Worm (Caenorhabditis elegans): ENCODE measurements around the gene rap-1.

Gene rap-1

DNA sequence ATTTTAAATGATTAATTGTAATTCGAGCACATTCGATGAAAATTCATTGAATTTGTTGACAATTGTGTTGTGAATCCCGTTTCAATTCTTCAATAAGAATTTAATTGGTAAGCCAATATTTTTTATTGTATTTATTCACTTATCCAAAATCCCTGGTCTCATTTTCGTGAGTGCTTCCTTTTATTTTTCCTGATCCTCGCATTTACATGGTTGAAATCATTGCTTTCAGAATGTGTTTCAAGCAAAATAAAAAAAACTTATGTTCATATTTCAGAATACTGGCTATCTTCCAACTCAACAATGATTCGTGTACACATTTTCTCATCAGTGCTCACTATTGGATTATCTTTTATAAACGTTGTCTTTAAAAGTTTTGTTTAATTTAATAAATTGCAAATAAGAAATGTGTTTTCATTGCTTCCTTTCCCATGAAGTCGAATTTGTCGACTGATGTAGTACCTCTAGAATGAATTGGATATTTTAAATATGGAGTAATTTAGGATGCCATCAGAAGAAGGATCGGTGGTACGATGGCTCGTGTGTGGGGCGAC is 11.3 kb upstream of the rap-1 start, which contains the start of the genes D1046.18 and slc-25A26:
Gene D1046.18 (plus strand): TSS at position 301 of the 551 bp plus-strand sequence.
Gene slc-25A26 (plus strand): TSS at position 501 of the 551 bp plus-strand sequence.
- no peak for TF ChIP-seq pha-4 (tag; optimal IDR thresholded peaks at IDR 0.05)
- TF ChIP-seq elt-1 (tag; optimal IDR thresholded peaks at IDR 0.05; ENCODE audit: borderline replicate concordance, insufficient read depth) = no peak
- TF ChIP-seq mab-5 (tag; optimal IDR thresholded peaks at IDR 0.05) = no peak
- no peak for TF ChIP-seq lsy-2 (tag; optimal IDR thresholded peaks at IDR 0.05)
- no peak for TF ChIP-seq drap-1 (GFP tag; optimal IDR thresholded peaks at IDR 0.05)
- TF ChIP-seq mls-2 (tag; optimal IDR thresholded peaks at IDR 0.05) = no peak
- TF ChIP-seq unc-39 (tag; optimal IDR thresholded peaks at IDR 0.05) = no peak
- TF ChIP-seq flh-1 (GFP tag; optimal IDR thresholded peaks at IDR 0.05) = no peak
- no peak for TF ChIP-seq nhr-28 (tag; optimal IDR thresholded peaks at IDR 0.05)
- no peak for TF ChIP-seq elt-3 (tag; optimal IDR thresholded peaks at IDR 0.05)
- TF ChIP-seq ceh-43 (GFP tag; optimal IDR thresholded peaks at IDR 0.05) = no peak
- no peak for TF ChIP-seq snpc-4 (tag; optimal IDR thresholded peaks at IDR 0.05)
- TF ChIP-seq nhr-76 (tag; optimal IDR thresholded peaks at IDR 0.05) = no peak
- no peak for TF ChIP-seq sem-2 (GFP tag; optimal IDR thresholded peaks at IDR 0.05)
- TF ChIP-seq sptf-1 (tag; optimal IDR thresholded peaks at IDR 0.05) = no peak

DNA sequence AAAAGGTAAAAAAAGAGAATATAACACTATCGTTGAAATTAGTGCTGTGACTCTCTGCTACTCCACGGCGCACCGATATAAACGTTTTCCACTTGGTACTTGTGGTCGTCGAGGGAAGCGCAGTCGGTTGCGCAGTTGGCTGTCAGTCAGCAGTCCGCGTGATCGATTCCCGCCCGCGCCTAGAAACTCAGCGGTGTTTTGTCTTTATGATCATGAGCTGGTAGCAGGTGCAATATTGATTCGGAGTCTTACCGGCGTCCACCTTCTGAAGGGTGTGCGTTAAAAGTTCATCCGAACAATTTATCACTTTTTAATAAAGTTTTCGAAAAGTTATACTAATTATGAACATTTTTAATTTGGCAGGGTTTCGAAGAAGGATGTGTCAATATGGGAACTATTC is 8.4 kb upstream of the rap-1 start:
- TF ChIP-seq unc-39 (tag; optimal IDR thresholded peaks at IDR 0.05) (no peak), nhr-2 (tag; optimal IDR thresholded peaks at IDR 0.05) (peak; percentile 10), ceh-39 (tag; optimal IDR thresholded peaks at IDR 0.05) (no peak), nhr-76 (tag; optimal IDR thresholded peaks at IDR 0.05) (peak; percentile 28), unc-62 (GFP tag; optimal IDR thresholded peaks at IDR 0.05) (peak; percentile 84), ham-2 (GFP tag; optimal IDR thresholded peaks at IDR 0.05) (peak; percentile 96), hlh-1 (tag; optimal IDR thresholded peaks at IDR 0.05) (peak; percentile 74), bed-3 (GFP tag; optimal IDR thresholded peaks at IDR 0.05) (peak; percentile 94), nhr-28 (tag; optimal IDR thresholded peaks at IDR 0.05) (peak; percentile 58), tbx-8 (GFP tag; optimal IDR thresholded peaks at IDR 0.05) (peak; percentile 94), mep-1 (tag; optimal IDR thresholded peaks at IDR 0.05) (peak; percentile 58), ztf-11 (tag; optimal IDR thresholded peaks at IDR 0.05) (peak; percentile 62), ceh-83 (GFP tag; optimal IDR thresholded peaks at IDR 0.05) (peak; percentile 98), blmp-1 (tag; optimal IDR thresholded peaks at IDR 0.05) (no peak), sptf-1 (tag; optimal IDR thresholded peaks at IDR 0.05) (peak; percentile 99), flh-1 (GFP tag; optimal IDR thresholded peaks at IDR 0.05) (peak; percentile 95), M03D4.4 (tag; optimal IDR thresholded peaks at IDR 0.05) (peak; percentile 97), mab-5 (tag; optimal IDR thresholded peaks at IDR 0.05) (peak; percentile 34), elt-3 (tag; optimal IDR thresholded peaks at IDR 0.05) (peak; percentile 64), snpc-4 (tag; optimal IDR thresholded peaks at IDR 0.05) (no peak), ces-1 (GFP tag; optimal IDR thresholded peaks at IDR 0.05) (peak; percentile 4), sem-2 (GFP tag; optimal IDR thresholded peaks at IDR 0.05) (peak; percentile 96), drap-1 (GFP tag; optimal IDR thresholded peaks at IDR 0.05) (peak; percentile 97), mls-2 (tag; optimal IDR thresholded peaks at IDR 0.05) (peak; percentile 98), nhr-237 (tag; optimal IDR thresholded peaks at IDR 0.05) (peak; percentile 57), nhr-12 (tag; optimal IDR thresholded peaks at IDR 0.05) (no peak), lin-32 (GFP tag; optimal IDR thresholded peaks at IDR 0.05) (peak; percentile 96), pha-4 (tag; optimal IDR thresholded peaks at IDR 0.05) (peak; percentile 68), lin-13 (tag; optimal IDR thresholded peaks at IDR 0.05) (peak; percentile 59), ceh-43 (GFP tag; optimal IDR thresholded peaks at IDR 0.05) (peak; percentile 97), cnd-1 (tag; optimal IDR thresholded peaks at IDR 0.05) (peak; percentile 98), lsy-2 (tag; optimal IDR thresholded peaks at IDR 0.05) (peak; percentile 43), elt-1 (tag; optimal IDR thresholded peaks at IDR 0.05; ENCODE audit: borderline replicate concordance, insufficient read depth) (no peak), unc-120 (tag; optimal IDR thresholded peaks at IDR 0.05; ENCODE audit: poor library complexity, severe bottlenecking) (peak; percentile 92), zip-8 (tag; optimal IDR thresholded peaks at IDR 0.05) (no peak)

DNA sequence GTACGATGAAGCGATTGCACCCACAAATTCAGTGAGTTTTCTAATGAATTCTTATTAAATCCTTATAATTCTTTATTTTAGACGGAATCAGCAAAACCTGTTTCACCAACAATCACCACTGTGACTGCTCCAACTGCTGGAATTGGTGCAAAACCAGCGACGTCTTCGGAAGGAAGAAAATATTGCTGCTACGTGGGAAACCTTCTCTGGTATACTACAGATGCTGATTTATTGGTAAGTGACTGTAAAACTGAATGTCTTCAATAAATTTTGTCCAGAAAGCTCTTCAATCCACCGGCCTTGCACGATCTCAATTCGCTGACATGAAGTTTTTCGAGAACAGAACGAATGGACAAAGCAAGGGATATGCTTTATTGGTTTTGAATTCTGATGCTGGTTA is 7.8 kb upstream of the rap-1 start:
- TF ChIP-seq nhr-76 (tag; optimal IDR thresholded peaks at IDR 0.05) = no peak
- TF ChIP-seq ham-2 (GFP tag; optimal IDR thresholded peaks at IDR 0.05) = no peak
- no peak for TF ChIP-seq nhr-28 (tag; optimal IDR thresholded peaks at IDR 0.05)
- TF ChIP-seq flh-1 (GFP tag; optimal IDR thresholded peaks at IDR 0.05) = no peak
- TF ChIP-seq M03D4.4 (tag; optimal IDR thresholded peaks at IDR 0.05) = no peak
- no peak for TF ChIP-seq unc-120 (tag; optimal IDR thresholded peaks at IDR 0.05; ENCODE audit: poor library complexity, severe bottlenecking)
- TF ChIP-seq nhr-12 (tag; optimal IDR thresholded peaks at IDR 0.05) = no peak
- no peak for TF ChIP-seq lsy-2 (tag; optimal IDR thresholded peaks at IDR 0.05)
- TF ChIP-seq ces-1 (GFP tag; optimal IDR thresholded peaks at IDR 0.05) = no peak
- no peak for TF ChIP-seq mab-5 (tag; optimal IDR thresholded peaks at IDR 0.05)
- no peak for TF ChIP-seq nhr-2 (tag; optimal IDR thresholded peaks at IDR 0.05)
- no peak for TF ChIP-seq sptf-1 (tag; optimal IDR thresholded peaks at IDR 0.05)
- TF ChIP-seq zip-8 (tag; optimal IDR thresholded peaks at IDR 0.05) = no peak
- no peak for TF ChIP-seq unc-62 (GFP tag; optimal IDR thresholded peaks at IDR 0.05)
- TF ChIP-seq ceh-43 (GFP tag; optimal IDR thresholded peaks at IDR 0.05) = no peak
- TF ChIP-seq mep-1 (tag; optimal IDR thresholded peaks at IDR 0.05) = no peak
- no peak for TF ChIP-seq sem-2 (GFP tag; optimal IDR thresholded peaks at IDR 0.05)
- no peak for TF ChIP-seq lin-32 (GFP tag; optimal IDR thresholded peaks at IDR 0.05)
- no peak for TF ChIP-seq ztf-11 (tag; optimal IDR thresholded peaks at IDR 0.05)

Data from whole organism, mixed stage, embryonic.